Worm (Caenorhabditis elegans) whole organism, L2 larva: ENCODE results near the gene fbxb-16.

Experiments
- F13H6.1 ChIP-seq: sonication (generic microtip); optimal IDR thresholded peaks from 2 replicates; lab custom pipeline; 2016; ENCODE audit warnings: missing genetic modification characterization, missing compliant biosample characterization
- Y55F3AM.14 ChIP-seq: fragments of 200-800 bp; sonication (Bioruptor generic); optimal IDR thresholded peaks from 2 replicates; lab custom pipeline; 2018; ENCODE audit warnings: mild to moderate bottlenecking, missing genetic modification characterization, missing compliant biosample characterization
- alr-1 ChIP-seq: fragments of 150-350 bp; optimal IDR thresholded peaks from 2 replicates; lab custom pipeline; 2014; ENCODE audit warnings: missing biosample characterization, missing genetic modification characterization
- aly-2 ChIP-seq: fragments of 150-350 bp; optimal IDR thresholded peaks from 2 replicates; lab custom pipeline; 2014; ENCODE audit warnings: missing biosample characterization, missing genetic modification characterization
- ama-1 ChIP-seq: fragments of 150-350 bp; optimal IDR thresholded peaks from 2 replicates; lab custom pipeline; 2018; ENCODE audit warnings: inconsistent platforms
- ceh-16 ChIP-seq: fragments of 150-350 bp; optimal IDR thresholded peaks from 2 replicates; lab custom pipeline; 2014; ENCODE audit warnings: missing biosample characterization, missing genetic modification characterization
- ceh-82 ChIP-seq: fragments of 150-350 bp; optimal IDR thresholded peaks from 2 replicates; lab custom pipeline; 2014; ENCODE audit warnings: missing biosample characterization, missing genetic modification characterization
- crh-2 ChIP-seq: sonication (generic microtip); optimal IDR thresholded peaks from 2 replicates; lab custom pipeline; 2017; ENCODE audit warnings: missing biosample characterization, missing genetic modification characterization
- elt-1 ChIP-seq: fragments of 150-350 bp; optimal IDR thresholded peaks from 2 replicates; lab custom pipeline; 2014; ENCODE audit warnings: missing biosample characterization, missing genetic modification characterization
- elt-3 ChIP-seq: sonication (generic microtip); optimal IDR thresholded peaks from 2 replicates; lab custom pipeline; 2017; ENCODE audit warnings: missing biosample characterization, missing genetic modification characterization
- fos-1 ChIP-seq: fragments of 150-350 bp; optimal IDR thresholded peaks from 2 replicates; lab custom pipeline; 2014; ENCODE audit warnings: missing biosample characterization, missing genetic modification characterization
- gmeb-1 ChIP-seq: fragments of 150-350 bp; optimal IDR thresholded peaks from 2 replicates; lab custom pipeline; 2014; ENCODE audit warnings: missing biosample characterization, missing genetic modification characterization
- lin-39 ChIP-seq: fragments of 150-350 bp; optimal IDR thresholded peaks from 2 replicates; lab custom pipeline; 2014; ENCODE audit warnings: missing biosample characterization, missing genetic modification reagents, missing genetic modification characterization
- lsy-2 ChIP-seq, 2 experiments: fragments of 150-350 bp in 1 of 2; sonication (generic microtip) in 1 of 2; optimal IDR thresholded peaks; 2 replicates each; lab custom pipeline; 2014 to 2017; ENCODE audit warnings: missing biosample characterization in 2 of 2, missing genetic modification characterization in 2 of 2
- mab-5 ChIP-seq: fragments of 150-350 bp; optimal IDR thresholded peaks from 2 replicates; lab custom pipeline; 2014; ENCODE audit warnings: missing biosample characterization, missing genetic modification characterization
- mdl-1 ChIP-seq, 2 experiments: fragments of 150-350 bp in 1 of 2; sonication (generic microtip) in 1 of 2; optimal IDR thresholded peaks; 2 replicates each; lab custom pipeline; 2017; ENCODE audit warnings: missing biosample characterization in 2 of 2, missing genetic modification characterization in 2 of 2
- nhr-11 ChIP-seq: fragments of 150-350 bp; optimal IDR thresholded peaks from 2 replicates; lab custom pipeline; 2014; ENCODE audit warnings: missing biosample characterization, missing genetic modification characterization
- nhr-12 ChIP-seq: fragments of 150-350 bp; optimal IDR thresholded peaks from 2 replicates; lab custom pipeline; 2014; ENCODE audit warnings: missing biosample characterization, missing genetic modification characterization
- nhr-129 ChIP-seq: fragments of 150-350 bp; optimal IDR thresholded peaks from 2 replicates; lab custom pipeline; 2014; ENCODE audit warnings: missing biosample characterization, missing genetic modification characterization
- nhr-21 ChIP-seq: fragments of 150-350 bp; optimal IDR thresholded peaks from 2 replicates; lab custom pipeline; 2014; ENCODE audit warnings: missing biosample characterization, missing genetic modification characterization
- nhr-23 ChIP-seq: fragments of 150-350 bp; optimal IDR thresholded peaks from 2 replicates; lab custom pipeline; 2014; ENCODE audit warnings: missing biosample characterization, missing genetic modification reagents, missing genetic modification characterization
- nhr-237 ChIP-seq: fragments of 150-350 bp; optimal IDR thresholded peaks from 2 replicates; lab custom pipeline; 2014; ENCODE audit warnings: missing biosample characterization, missing genetic modification characterization
- nhr-25 ChIP-seq: fragments of 150-350 bp; sonication (generic microtip); optimal IDR thresholded peaks from 3 replicates; lab custom pipeline; 2014; ENCODE audit warnings: missing biosample characterization, missing genetic modification characterization
- nhr-6 ChIP-seq: fragments of 150-350 bp; optimal IDR thresholded peaks from 2 replicates; lab custom pipeline; 2014; ENCODE audit warnings: missing biosample characterization, missing genetic modification characterization
- skn-1 ChIP-seq: sonication (generic microtip); optimal IDR thresholded peaks from 2 replicates; lab custom pipeline; 2017; ENCODE audit warnings: missing biosample characterization, missing genetic modification characterization
- sma-9 ChIP-seq, 2 experiments: fragments of 150-350 bp in 1 of 2; sonication (generic microtip) in 1 of 2; optimal IDR thresholded peaks; 2 replicates each; lab custom pipeline; 2014 to 2016; ENCODE audit warnings: missing genetic modification characterization in 2 of 2, mild to moderate bottlenecking in 1 of 2, missing biosample characterization in 1 of 2, missing compliant biosample characterization in 1 of 2, missing genetic modification reagents in 1 of 2, moderate library complexity in 1 of 2
- snpc-4 ChIP-seq: fragments of 150-350 bp; optimal IDR thresholded peaks from 2 replicates; lab custom pipeline; 2014; ENCODE audit warnings: missing biosample characterization, missing genetic modification characterization
- unc-39 ChIP-seq: fragments of 150-350 bp; optimal IDR thresholded peaks from 2 replicates; lab custom pipeline; 2014; ENCODE audit warnings: missing biosample characterization, missing genetic modification characterization
- unc-55 ChIP-seq: fragments of 150-350 bp; sonication (generic microtip); optimal IDR thresholded peaks from 3 replicates; lab custom pipeline; 2014; ENCODE audit warnings: missing biosample characterization, missing genetic modification reagents, missing genetic modification characterization
- unc-62 ChIP-seq: fragments of 150-350 bp; optimal IDR thresholded peaks from 2 replicates; lab custom pipeline; 2014; ENCODE audit warnings: missing biosample characterization, missing genetic modification reagents, missing genetic modification characterization
- ztf-1 ChIP-seq: fragments of 200-800 bp; sonication (Bioruptor generic); conservative IDR thresholded peaks from 2 replicates; pipeline ENCODE4 v1.3.6; 2022; ENCODE audit warnings: missing genetic modification characterization, missing compliant biosample characterization
- ztf-11 ChIP-seq: sonication (generic microtip); optimal IDR thresholded peaks from 2 replicates; lab custom pipeline; 2017; ENCODE audit warnings: missing biosample characterization, missing genetic modification characterization
- ztf-4 ChIP-seq: fragments of 150-350 bp; optimal IDR thresholded peaks from 2 replicates; lab custom pipeline; 2014; ENCODE audit warnings: missing biosample characterization, missing genetic modification characterization

Gene fbxb-16

DNA sequence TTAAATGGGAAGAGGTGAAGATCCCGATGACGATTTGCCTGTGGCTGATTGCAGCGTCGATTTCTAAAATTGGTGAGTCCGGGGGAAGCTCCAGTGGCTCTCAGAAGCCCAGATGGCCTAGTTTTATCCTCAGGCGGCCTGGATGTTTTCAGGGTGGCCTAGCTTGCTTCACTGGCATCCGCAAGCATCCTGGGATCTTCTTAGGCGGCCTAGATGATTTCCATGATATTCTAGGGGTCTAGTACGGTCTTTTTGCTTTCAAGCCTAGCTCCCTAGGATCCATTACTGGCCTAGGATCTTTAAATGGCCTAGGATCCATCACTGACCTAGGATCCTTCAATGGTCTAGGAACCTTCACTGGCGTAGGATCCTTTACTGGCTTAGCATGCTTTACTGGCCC is 19.3 kb upstream of the fbxb-16 start:
- no peak for TF ChIP-seq nhr-12 (tag; lab: Kevin White, UChicago)
- no peak for TF ChIP-seq unc-55 (GFP tag; lab: Kevin White, UChicago)
- no peak for TF ChIP-seq nhr-237 (tag; lab: Kevin White, UChicago)
- no peak for TF ChIP-seq mdl-1 (tag; optimal IDR thresholded peaks at IDR 0.05; lab: Kevin White, UChicago)
- TF ChIP-seq elt-1 (tag; lab: Kevin White, UChicago): no peak
- TF ChIP-seq nhr-11 (tag; lab: Kevin White, UChicago): no peak
- TF ChIP-seq ztf-1 (GFP tag; lab: Robert Waterston, UW): no peak
- no peak for TF ChIP-seq Y55F3AM.14
- TF ChIP-seq nhr-23 (tag; lab: Kevin White, UChicago): no peak

ce11 chrII:1670260-1670879 is 18.7 kb upstream of the fbxb-16 start, which contains the start of gene nhx-6:
TSS of gene nhx-6 (plus strand) at chrII:1670829.
- TF ChIP-seq nhr-6 (tag; lab: Kevin White, UChicago): no peak
- TF ChIP-seq alr-1 (tag; lab: Kevin White, UChicago): no peak
- no peak for TF ChIP-seq crh-2 (tag; lab: Kevin White, UChicago)
- TF ChIP-seq mdl-1 (tag; optimal IDR thresholded peaks at IDR 0.05; lab: Kevin White, UChicago): no peak
- no peak for TF ChIP-seq ztf-11 (tag; lab: Kevin White, UChicago)
- no peak for TF ChIP-seq ama-1 (lab: Kevin White, UChicago)
- peak; percentile 9 for TF ChIP-seq nhr-23 (tag; lab: Kevin White, UChicago)

ce11 chrII:1668913-1669312 is 17.2 kb upstream of the fbxb-16 start, which contains the start of gene srw-97:
TSS of gene srw-97 (minus strand) at chrII:1669013.
- TF ChIP-seq gmeb-1 (tag; lab: Kevin White, UChicago): no peak
- TF ChIP-seq nhr-12 (tag; lab: Kevin White, UChicago): no peak
- no peak for TF ChIP-seq elt-1 (tag; lab: Kevin White, UChicago)
- no peak for TF ChIP-seq elt-3
- TF ChIP-seq unc-62 (GFP tag; lab: Kevin White, UChicago): no peak

DNA sequence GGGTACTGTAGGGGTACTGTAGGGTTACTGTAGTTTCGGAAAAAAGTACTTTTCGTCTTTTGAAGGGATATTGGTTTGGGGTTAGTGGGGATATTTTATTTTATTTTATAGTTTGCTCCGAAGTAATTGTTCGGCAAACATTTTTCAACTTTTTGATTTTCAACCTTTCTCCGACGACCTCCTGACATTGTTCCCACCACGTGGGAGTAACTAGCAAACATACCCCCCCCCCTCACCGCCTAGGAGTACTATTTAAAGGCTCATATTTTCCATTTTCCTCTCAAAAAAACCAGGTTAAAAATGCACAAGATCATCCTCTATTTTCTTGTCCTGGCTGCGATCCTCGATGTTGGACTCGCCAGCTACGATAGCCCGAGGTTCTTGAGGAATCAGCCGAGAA is 14.3 kb upstream of the fbxb-16 start, which contains the start of gene srlf-29:
srlf-29 (plus strand) TSS at position 301 of the 400 bp plus-strand sequence.
- TF ChIP-seq F13H6.1 (tag; lab: Kevin White, UChicago) (no peak), nhr-25 (tag; lab: Kevin White, UChicago) (no peak), snpc-4 (no peak), skn-1 (no peak), lin-39 (tag; lab: Kevin White, UChicago) (no peak), crh-2 (tag; lab: Kevin White, UChicago) (no peak), nhr-23 (tag; lab: Kevin White, UChicago) (no peak), nhr-12 (tag; lab: Kevin White, UChicago) (no peak), elt-3 (no peak), mdl-1 (tag; optimal IDR thresholded peaks at IDR 0.05; lab: Kevin White, UChicago) (no peak), mab-5 (no peak), ama-1 (lab: Kevin White, UChicago) (no peak), ceh-16 (no peak), nhr-21 (tag; lab: Kevin White, UChicago) (no peak), ztf-11 (tag; lab: Kevin White, UChicago) (no peak), ztf-4 (tag; lab: Kevin White, UChicago) (no peak), aly-2 (tag; lab: Kevin White, UChicago) (no peak), alr-1 (tag; lab: Kevin White, UChicago) (no peak), nhr-11 (tag; lab: Kevin White, UChicago) (no peak)

ce11 chrII:1663516-1663915 is 11.8 kb upstream of the fbxb-16 start, which contains the start of gene duxl-1:
TSS of gene duxl-1 (plus strand) at chrII:1663699.
- TF ChIP-seq F13H6.1 (tag; lab: Kevin White, UChicago): peak; percentile 74
- peak; percentile 49 for TF ChIP-seq fos-1 (tag; lab: Kevin White, UChicago)
- TF ChIP-seq nhr-129 (tag; lab: Kevin White, UChicago): peak; percentile 11
- TF ChIP-seq sma-9 (GFP tag; optimal IDR thresholded peaks at IDR 0.05; lab: Kevin White, UChicago): peak; percentile 52
- TF ChIP-seq sma-9 (tag; optimal IDR thresholded peaks at IDR 0.05; lab: Kevin White, UChicago): no peak
- peak; percentile 24 for TF ChIP-seq unc-55 (GFP tag; lab: Kevin White, UChicago)
- no peak for TF ChIP-seq skn-1

DNA sequence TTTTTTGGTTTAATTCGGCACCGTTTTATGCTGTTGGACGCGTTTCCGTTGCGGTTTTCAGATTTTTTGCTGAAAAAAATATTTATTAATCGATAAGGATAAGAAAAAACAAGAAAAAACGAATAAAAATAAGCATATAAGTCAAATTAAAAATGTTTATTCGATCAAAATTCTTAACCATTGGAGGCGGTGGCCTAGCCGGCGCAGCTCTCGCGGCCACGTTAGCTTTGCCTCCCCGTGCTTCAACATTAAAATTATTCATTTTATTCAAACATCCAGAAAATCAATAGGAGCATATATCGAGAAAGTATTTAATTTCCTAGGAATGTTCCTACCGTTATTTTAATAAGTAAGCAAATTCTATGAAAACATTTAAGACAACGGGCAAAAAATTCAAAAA is 11.2 kb upstream of the fbxb-16 start, which contains the start of gene ZC204.14:
ZC204.14 (minus strand) TSS at position 69 of the 400 bp plus-strand sequence.
- TF ChIP-seq ceh-82 (tag; lab: Kevin White, UChicago): no peak
- TF ChIP-seq unc-39 (tag; lab: Kevin White, UChicago): no peak
- no peak for TF ChIP-seq ztf-11 (tag; lab: Kevin White, UChicago)
- peak in 1 of 2 experiments; percentile 41 for TF ChIP-seq lsy-2 (tag; optimal IDR thresholded peaks at IDR 0.05; lab: Kevin White, UChicago)
- no peak for TF ChIP-seq Y55F3AM.14
